Worm (Caenorhabditis elegans): ENCODE results near the gene ndx-2.

- TF ChIP-seq ama-1 (optimal IDR thresholded peaks at IDR 0.05) (no peak), ctbp-1 (GFP tag; IDR thresholded peaks at IDR 0.05) (no peak), snpc-1.2 (GFP tag; IDR thresholded peaks at IDR 0.05) (no peak), pha-4 (GFP tag; IDR thresholded peaks at IDR 0.05) (no peak), pha-4 (tag; optimal IDR thresholded peaks at IDR 0.05) (no peak), ZK546.5 (tag; optimal IDR thresholded peaks at IDR 0.05) (no peak), lin-39 (tag; optimal IDR thresholded peaks at IDR 0.05) (no peak)
These were observed 10.9 kb upstream of the ndx-2 start for ce11 chrV:2675692-2676091.
